Fruit fly (Drosophila melanogaster) whole organism, pupa: ENCODE data around the gene Jhbp14.
"Not testable (repeated sequence)": the region's sequence is repeated elsewhere in the genome, so short reads cannot be mapped to it uniquely, and the experiment has no call there.

Experiments used
- CG12605 ChIP-seq: fragments of 200-800 bp; sonication (Bioruptor generic); IDR thresholded peaks from 2 replicates; pipeline ENCODE4 v1.3.6; 2022; ENCODE audit warnings: missing biosample characterization, missing genetic modification characterization
- CG13204 ChIP-seq: fragments of 200-800 bp; sonication (Bioruptor generic); optimal IDR thresholded peaks from 2 replicates; lab custom pipeline; 2018; ENCODE audit warnings: missing biosample characterization, mild to moderate bottlenecking, missing genetic modification characterization, moderate library complexity
- CG14655 ChIP-seq: fragments of 200-800 bp; sonication (Bioruptor generic); optimal IDR thresholded peaks from 3 replicates; lab custom pipeline; 2017; ENCODE audit warnings: mild to moderate bottlenecking, missing biosample characterization, missing genetic modification reagents, missing genetic modification characterization
- CG15710 ChIP-seq: fragments of 200-800 bp; sonication (Bioruptor generic); optimal IDR thresholded peaks from 2 replicates; lab custom pipeline; 2018; ENCODE audit warnings: missing biosample characterization, mild to moderate bottlenecking, missing genetic modification characterization, moderate library complexity
- CG17806 ChIP-seq: fragments of 200-800 bp; sonication (Bioruptor generic); optimal IDR thresholded peaks from 2 replicates; lab custom pipeline; 2018; ENCODE audit warnings: missing biosample characterization, mild to moderate bottlenecking, missing genetic modification characterization, moderate library complexity
- CG32121 ChIP-seq: fragments of 200-800 bp; sonication (Bioruptor generic); IDR thresholded peaks from 2 replicates; pipeline ENCODE4 v1.3.6; 2022; ENCODE audit warnings: missing biosample characterization, missing genetic modification characterization
- CG34367 ChIP-seq: fragments of 200-800 bp; sonication (Bioruptor generic); optimal IDR thresholded peaks from 2 replicates; lab custom pipeline; 2018; ENCODE audit warnings: missing biosample characterization, mild to moderate bottlenecking, missing genetic modification characterization
- CG4496 ChIP-seq: fragments of 200-800 bp; sonication (Bioruptor generic); IDR thresholded peaks from 3 replicates; pipeline ENCODE4 v1.3.6; 2022; ENCODE audit warnings: missing biosample characterization, missing genetic modification characterization
- CG8159 ChIP-seq: fragments of 200-800 bp; sonication (Bioruptor generic); optimal IDR thresholded peaks from 3 replicates; lab custom pipeline; 2018; ENCODE audit warnings: missing biosample characterization, mild to moderate bottlenecking, missing genetic modification characterization, moderate library complexity
- CG8301 ChIP-seq: fragments of 200-800 bp; sonication (Bioruptor generic); optimal IDR thresholded peaks from 2 replicates; lab custom pipeline; 2018; ENCODE audit warnings: missing biosample characterization, mild to moderate bottlenecking, missing genetic modification characterization
- CG9948 ChIP-seq: fragments of 200-800 bp; sonication (Bioruptor generic); optimal IDR thresholded peaks from 2 replicates; lab custom pipeline; 2018; ENCODE audit warnings: missing biosample characterization, mild to moderate bottlenecking, missing genetic modification characterization, moderate library complexity
- D1 ChIP-seq: fragments of 200-800 bp; sonication (Bioruptor generic); optimal IDR thresholded peaks from 2 replicates; lab custom pipeline; 2018; ENCODE audit warnings: missing biosample characterization, mild to moderate bottlenecking, missing genetic modification characterization, moderate library complexity
- EcR ChIP-seq: fragments of 200-800 bp; sonication (Bioruptor generic); optimal IDR thresholded peaks from 3 replicates; lab custom pipeline; 2019; ENCODE audit warnings: missing biosample characterization, missing genetic modification characterization, mild to moderate bottlenecking, moderate library complexity, missing genetic modification reagents
- Ets98B ChIP-seq: fragments of 200-800 bp; sonication (Bioruptor generic); IDR thresholded peaks from 2 replicates; pipeline ENCODE4 v1.3.6; 2022; ENCODE audit warnings: missing biosample characterization, missing genetic modification characterization
- Pif1A ChIP-seq: fragments of 200-800 bp; sonication (Bioruptor generic); optimal IDR thresholded peaks from 3 replicates; lab custom pipeline; 2016; ENCODE audit warnings: missing biosample characterization, missing genetic modification characterization
- Pif1B ChIP-seq: fragments of 200-800 bp; sonication (Bioruptor generic); optimal IDR thresholded peaks from 3 replicates; lab custom pipeline; 2016; ENCODE audit warnings: missing biosample characterization, missing genetic modification characterization
- Snoo ChIP-seq: fragments of 200-800 bp; sonication (Bioruptor generic); optimal IDR thresholded peaks from 3 replicates; lab custom pipeline; 2017; ENCODE audit warnings: missing biosample characterization, mild to moderate bottlenecking, missing genetic modification characterization, inconsistent platforms
- fd96Ca ChIP-seq: fragments of 200-800 bp; sonication (Bioruptor generic); IDR thresholded peaks from 3 replicates; pipeline ENCODE4 v1.3.6; 2022; ENCODE audit warnings: missing biosample characterization, missing genetic modification characterization
- gl ChIP-seq: fragments of 200-800 bp; sonication (Bioruptor generic); optimal IDR thresholded peaks from 2 replicates; lab custom pipeline; 2018; ENCODE audit warnings: missing biosample characterization, mild to moderate bottlenecking, missing genetic modification characterization
- rn ChIP-seq: fragments of 200-800 bp; sonication (Bioruptor generic); IDR thresholded peaks from 2 replicates; pipeline ENCODE4 v1.3.6; 2022; ENCODE audit warnings: missing biosample characterization, missing genetic modification characterization

Gene Jhbp14

DNA sequence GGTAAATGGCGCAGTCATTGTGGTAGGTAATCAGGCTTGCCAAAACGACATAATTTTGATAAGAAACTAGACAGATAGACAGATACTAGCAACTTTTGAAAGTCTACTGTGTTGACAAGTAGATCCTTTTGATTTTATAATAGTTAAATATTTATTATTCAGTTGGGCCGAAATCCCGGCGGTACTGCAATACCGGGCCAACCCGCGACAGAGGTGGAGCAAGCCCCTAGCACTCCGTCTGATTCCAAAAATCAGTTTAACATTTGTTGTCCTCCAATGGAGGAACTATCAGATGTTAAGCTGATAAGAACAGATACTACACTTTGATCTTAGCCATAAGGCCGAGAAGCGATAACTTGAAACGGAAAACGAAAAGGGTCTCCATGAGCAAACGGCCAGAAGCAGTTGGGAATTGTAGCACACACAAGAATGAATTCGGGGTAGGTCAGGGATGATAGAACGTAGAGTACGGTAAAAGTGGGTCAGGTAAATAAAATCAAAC is 24.5 kb upstream of the Jhbp14 start, which contains the start of gene CG15482:
CG15482 (minus strand) TSS at position 51 of the 502 bp plus-strand sequence.
- not testable (repeated sequence) for TF ChIP-seq CG9948 (tag; lab: Kevin White, UChicago); CG13204 (GFP tag; lab: Kevin White, UChicago); D1 (tag; lab: Kevin White, UChicago)
- TF ChIP-seq, all 21 proteins: peak for 0; not testable (repeated sequence) for 21

DNA sequence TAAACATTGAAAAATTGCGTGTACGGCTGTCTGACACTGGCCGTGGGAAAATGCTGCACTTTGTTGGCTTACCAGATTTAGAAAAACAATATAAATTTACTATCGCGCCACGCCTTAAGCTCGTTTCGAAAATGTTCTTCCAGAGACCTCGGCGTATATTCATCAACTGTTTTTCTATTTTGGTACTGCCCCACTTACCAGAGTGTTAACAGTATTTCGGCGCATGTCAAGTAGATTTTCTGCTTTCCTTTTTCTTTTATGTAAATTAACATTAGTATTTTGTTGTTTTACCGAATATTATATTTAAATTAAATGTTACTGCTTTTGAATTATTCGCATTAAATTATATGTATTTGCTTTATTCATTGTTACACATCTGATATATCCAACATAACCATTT is 21.3 kb upstream of the Jhbp14 start, which contains the start of gene kek4:
kek4 (minus strand) TSS at position 341 of the 400 bp plus-strand sequence.
- no peak for TF ChIP-seq CG4496 (GFP tag; lab: Robert Waterston, UW)
- no peak for TF ChIP-seq CG34367 (tag; lab: Kevin White, UChicago)
- TF ChIP-seq rn (GFP tag; lab: Robert Waterston, UW), result no peak

DNA sequence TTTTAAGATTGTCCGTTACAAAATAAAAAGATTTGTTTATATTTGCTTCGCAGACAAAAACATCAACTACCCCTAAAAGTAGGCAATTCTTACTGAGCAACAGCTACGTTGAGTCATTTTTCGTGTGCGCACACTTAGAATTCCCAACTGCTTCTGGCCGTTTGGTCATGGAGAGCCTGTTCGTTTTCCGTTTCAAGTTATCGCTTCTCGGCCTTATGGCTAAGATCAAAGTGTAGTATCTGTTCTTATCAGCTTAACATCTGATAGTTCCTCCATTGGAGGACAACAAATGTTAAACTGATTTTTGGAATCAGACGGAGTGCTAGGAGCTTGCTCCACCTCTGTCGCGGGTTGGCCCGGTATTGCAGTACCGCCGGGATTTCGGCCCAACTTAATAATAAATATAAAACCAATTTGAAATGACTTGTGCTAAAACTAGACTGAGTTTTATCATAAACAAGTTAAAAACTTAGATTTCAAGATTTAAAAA is 20.6 kb upstream of the Jhbp14 start:
- TF ChIP-seq CG4496 (GFP tag; lab: Robert Waterston, UW) (peak; percentile 62; the same call in 1 of the 3 replicates), CG32121 (GFP tag; lab: Robert Waterston, UW) (peak; percentile 47; the same call in 1 of the 2 replicates), D1 (tag; lab: Kevin White, UChicago) (peak; percentile 48), Ets98B (GFP tag; lab: Robert Waterston, UW) (0 out of 2 replicates have a peak, but pooled peaks have one; percentile 42)

DNA sequence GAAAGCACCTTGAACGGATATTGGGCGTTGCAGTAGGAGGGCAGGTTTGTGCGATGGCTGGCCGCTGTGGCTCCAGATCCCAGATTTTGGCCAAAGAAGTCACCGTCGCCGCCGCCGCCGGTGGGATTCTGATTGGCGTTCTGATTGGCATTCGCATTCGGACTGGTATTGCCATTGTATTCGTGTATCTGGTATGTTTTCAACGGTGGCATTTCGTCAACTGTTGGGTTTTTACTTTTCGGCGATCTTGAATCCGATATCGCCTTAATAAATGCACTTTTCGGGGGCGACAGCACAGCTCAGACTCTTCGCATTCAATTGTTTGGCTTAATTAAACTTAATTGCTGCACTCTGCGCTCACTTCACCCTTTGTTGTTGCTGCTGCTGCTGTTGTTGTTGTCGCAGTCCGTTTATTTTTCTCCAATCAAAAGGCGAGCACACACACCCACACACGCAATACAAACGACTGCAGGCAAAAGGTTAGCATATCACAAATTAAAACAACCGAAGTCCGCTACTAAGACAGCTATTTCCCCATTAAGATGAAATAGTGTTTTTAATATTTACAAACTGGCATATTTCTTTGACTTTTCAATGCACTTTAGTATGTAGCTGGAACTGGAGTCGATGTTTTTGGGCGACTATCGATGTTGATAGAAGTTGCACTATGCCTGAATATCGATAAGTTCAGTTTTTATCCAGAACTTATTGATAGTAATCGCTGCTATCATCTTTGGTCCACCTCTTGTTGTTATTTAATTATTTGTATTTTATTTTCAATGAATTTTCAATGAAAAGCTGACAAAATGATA is 16.8 kb upstream of the Jhbp14 start, which contains the start of the genes CG9426 and mRF1:
CG9426 (minus strand) TSS at position 643 of the 812 bp plus-strand sequence.
mRF1 (plus strand) TSS at position 699 of the 812 bp plus-strand sequence.
- TF ChIP-seq CG12605 (GFP tag; lab: Robert Waterston, UW), result no peak
- TF ChIP-seq EcR (GFP tag; lab: Kevin White, UChicago), result peak; percentile 22

DNA sequence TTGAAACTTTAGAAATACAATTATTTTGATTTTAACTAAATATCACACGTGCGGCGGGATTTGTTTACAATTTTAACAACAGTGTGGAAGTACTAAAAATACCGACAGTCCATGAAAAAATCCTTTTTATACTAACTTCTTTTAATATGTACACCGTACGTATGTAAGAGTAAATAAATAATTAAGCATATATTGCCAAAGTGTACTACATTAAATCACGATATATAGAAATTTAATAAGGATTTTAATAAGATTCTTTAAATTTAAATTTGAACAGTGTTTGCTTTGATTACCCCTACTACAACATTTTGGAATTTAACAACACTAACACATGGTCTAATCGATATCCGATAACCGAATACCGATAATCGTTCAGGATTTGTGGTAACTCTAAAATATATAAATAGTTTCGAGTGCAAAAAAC is 14.1 kb upstream of the Jhbp14 start, which contains the start of the genes Ski6 and CG16812:
Ski6 (minus strand) TSS at position 205 of the 424 bp plus-strand sequence.
CG16812 (plus strand) TSS at position 363 of the 424 bp plus-strand sequence.
- no peak for TF ChIP-seq CG13204 (GFP tag; lab: Kevin White, UChicago)
- no peak for TF ChIP-seq CG8159 (tag; lab: Kevin White, UChicago)
- TF ChIP-seq CG15710 (tag; lab: Kevin White, UChicago), result peak; percentile 62
- peak; percentile 22 for TF ChIP-seq CG34367 (tag; lab: Kevin White, UChicago)
- TF ChIP-seq CG32121 (GFP tag; lab: Robert Waterston, UW), result peak; percentile 33; the same call in 1 of the 2 replicates
- 0 out of 3 replicates have a peak, but pooled peaks have one; percentile 27 for TF ChIP-seq CG4496 (GFP tag; lab: Robert Waterston, UW)
- TF ChIP-seq CG12605 (GFP tag; lab: Robert Waterston, UW), result 0 out of 2 replicates have a peak, but pooled peaks have one; percentile 47
- TF ChIP-seq Ets98B (GFP tag; lab: Robert Waterston, UW), result peak; percentile 67

DNA sequence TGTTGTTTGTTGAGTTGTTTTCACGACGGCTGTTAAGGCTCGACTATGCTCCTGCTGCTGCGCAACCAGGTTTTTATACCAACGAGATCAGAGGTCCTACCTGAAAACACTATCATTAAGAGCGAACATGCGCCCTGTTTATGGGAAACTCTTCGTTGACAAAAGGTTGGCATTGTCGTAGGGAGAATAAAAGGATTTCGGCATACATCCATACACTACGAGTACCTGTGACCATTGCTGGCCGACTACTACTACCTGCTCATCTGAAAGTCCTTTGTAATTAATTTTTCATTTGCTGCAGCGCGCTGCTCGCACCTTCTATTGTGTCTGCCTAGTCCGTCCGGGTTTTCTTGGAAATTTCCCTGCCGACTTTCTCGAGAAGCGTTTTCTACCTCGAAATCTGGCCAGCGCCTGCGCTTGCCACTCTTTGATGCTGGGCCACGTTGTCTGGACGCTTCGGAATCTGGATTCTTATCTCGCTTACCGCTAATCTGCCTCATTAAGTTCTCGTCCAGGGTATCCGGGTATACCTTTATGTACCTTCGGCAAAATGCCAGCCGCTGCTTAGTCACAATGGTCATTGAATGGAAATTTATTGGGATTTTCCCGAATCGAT is 11.0 kb upstream of the Jhbp14 start, which contains the start of gene CG15480:
CG15480 (minus strand) TSS at position 51 of the 616 bp plus-strand sequence.
- TF ChIP-seq Snoo (tag; lab: Kevin White, UChicago) (no peak), Pif1A (GFP tag; lab: Kevin White, UChicago) (no peak), CG17806 (tag; lab: Kevin White, UChicago) (no peak), EcR (GFP tag; lab: Kevin White, UChicago) (no peak), gl (tag; lab: Kevin White, UChicago) (no peak), Pif1B (no peak), CG4496 (GFP tag; lab: Robert Waterston, UW) (no peak), Ets98B (GFP tag; lab: Robert Waterston, UW) (no peak), fd96Ca (no peak), CG14655 (GFP tag; lab: Kevin White, UChicago) (no peak), CG8301 (tag; lab: Kevin White, UChicago) (no peak), CG32121 (GFP tag; lab: Robert Waterston, UW) (no peak), CG15710 (tag; lab: Kevin White, UChicago) (no peak)
